Fruit fly (Drosophila melanogaster) whole organism, embryonic: ENCODE data around the gene Orp8.

Source experiments
- Blimp-1 ChIP-seq: fragments of 200-800 bp; sonication (Bioruptor generic); optimal IDR thresholded peaks from 3 replicates; lab custom pipeline; 2018; ENCODE audit warnings: missing biosample characterization, missing genetic modification characterization, mild to moderate bottlenecking, moderate library complexity, missing genetic modification reagents
- CG10321 ChIP-seq: fragments of 200-800 bp; sonication (Bioruptor generic); IDR thresholded peaks from 2 replicates; pipeline ENCODE4 v1.3.6; 2022; ENCODE audit warnings: missing biosample characterization, missing genetic modification characterization
- CG10979 ChIP-seq: fragments of 200-800 bp; sonication (Bioruptor generic); optimal IDR thresholded peaks from 2 replicates; lab custom pipeline; 2018; ENCODE audit warnings: missing biosample characterization, mild to moderate bottlenecking, missing genetic modification characterization, moderate library complexity
- CG11093 ChIP-seq: fragments of 200-800 bp; sonication (Bioruptor generic); IDR thresholded peaks from 3 replicates; pipeline ENCODE4 v1.3.6; 2022; ENCODE audit warnings: missing biosample characterization, missing genetic modification characterization
- CG11504 ChIP-seq: fragments of 200-800 bp; sonication (Bioruptor generic); optimal IDR thresholded peaks from 3 replicates; lab custom pipeline; 2019; ENCODE audit warnings: missing biosample characterization, mild to moderate bottlenecking, missing genetic modification characterization, moderate library complexity
- CG12104 ChIP-seq: fragments of 200-800 bp; sonication (Bioruptor generic); optimal IDR thresholded peaks from 3 replicates; lab custom pipeline; 2016; ENCODE audit warnings: missing biosample characterization, missing genetic modification characterization
- CG12155 ChIP-seq: fragments of 200-800 bp; sonication (Bioruptor generic); optimal IDR thresholded peaks from 3 replicates; lab custom pipeline; 2016; ENCODE audit warnings: missing biosample characterization, missing genetic modification characterization
- CG12299 ChIP-seq: fragments of 200-800 bp; sonication (Bioruptor generic); optimal IDR thresholded peaks from 2 replicates; lab custom pipeline; 2018; ENCODE audit warnings: missing biosample characterization, mild to moderate bottlenecking, missing genetic modification characterization
- CG15011 ChIP-seq: fragments of 200-800 bp; sonication (Bioruptor generic); optimal IDR thresholded peaks from 3 replicates; lab custom pipeline; 2018; ENCODE audit warnings: missing biosample characterization, mild to moderate bottlenecking, missing genetic modification characterization
- CG15269 ChIP-seq: fragments of 200-800 bp; sonication (Bioruptor generic); optimal IDR thresholded peaks from 2 replicates; lab custom pipeline; 2018; ENCODE audit warnings: missing biosample characterization, mild to moderate bottlenecking, missing genetic modification characterization, moderate library complexity
- CG15514 ChIP-seq: fragments of 200-800 bp; sonication (Bioruptor generic); optimal IDR thresholded peaks from 3 replicates; lab custom pipeline; 2017; ENCODE audit warnings: missing biosample characterization, missing genetic modification characterization, mild to moderate bottlenecking, moderate library complexity, missing genetic modification reagents
- CG1603 ChIP-seq: fragments of 200-800 bp; sonication (Bioruptor generic); optimal IDR thresholded peaks from 2 replicates; lab custom pipeline; 2019; ENCODE audit warnings: missing biosample characterization, mild to moderate bottlenecking, missing genetic modification characterization, moderate library complexity
- CG2199 ChIP-seq: fragments of 200-800 bp; sonication (Bioruptor generic); IDR thresholded peaks from 3 replicates; pipeline ENCODE4 v1.3.6; 2022; ENCODE audit warnings: missing biosample characterization, missing genetic modification characterization
- CG31441 ChIP-seq: fragments of 200-800 bp; sonication (Bioruptor generic); IDR thresholded peaks from 2 replicates; pipeline ENCODE4 v1.3.6; 2022; ENCODE audit warnings: missing biosample characterization, missing genetic modification characterization
- CG33557 ChIP-seq: fragments of 200-800 bp; sonication (Bioruptor generic); optimal IDR thresholded peaks from 2 replicates; lab custom pipeline; 2019; ENCODE audit warnings: missing biosample characterization, mild to moderate bottlenecking, missing genetic modification characterization, moderate library complexity
- CG34224 ChIP-seq: fragments of 200-800 bp; sonication (Bioruptor generic); IDR thresholded peaks from 3 replicates; pipeline ENCODE4 v1.3.6; 2022; ENCODE audit warnings: missing biosample characterization, missing genetic modification characterization; ENCODE audit not compliant: partially characterized antibody
- CG34422 ChIP-seq: fragments of 200-800 bp; sonication (Bioruptor generic); IDR thresholded peaks from 3 replicates; pipeline ENCODE4 v1.3.6; 2022; ENCODE audit warnings: missing biosample characterization, missing genetic modification characterization
- CG3838 ChIP-seq: fragments of 200-800 bp; sonication (Bioruptor generic); optimal IDR thresholded peaks from 3 replicates; lab custom pipeline; 2016; ENCODE audit warnings: missing biosample characterization, missing genetic modification characterization
- CG5245 ChIP-seq: fragments of 200-800 bp; sonication (Bioruptor generic); optimal IDR thresholded peaks from 3 replicates; lab custom pipeline; 2016; ENCODE audit warnings: missing biosample characterization, missing genetic modification characterization
- CG6683 ChIP-seq: fragments of 200-800 bp; sonication (Bioruptor generic); optimal IDR thresholded peaks from 2 replicates; lab custom pipeline; 2017; ENCODE audit warnings: missing biosample characterization, mild to moderate bottlenecking, missing genetic modification characterization, missing genetic modification reagents
- CG6854 ChIP-seq: fragments of 200-800 bp; sonication (Bioruptor generic); optimal IDR thresholded peaks from 3 replicates; lab custom pipeline; 2017; ENCODE audit warnings: missing biosample characterization, mild to moderate bottlenecking, missing genetic modification characterization
- CG8089 ChIP-seq: fragments of 200-800 bp; sonication (Bioruptor generic); optimal IDR thresholded peaks from 3 replicates; lab custom pipeline; 2016; ENCODE audit warnings: missing biosample characterization, missing genetic modification characterization
- CG8388 ChIP-seq: fragments of 200-800 bp; sonication (Bioruptor generic); optimal IDR thresholded peaks from 2 replicates; lab custom pipeline; 2019; ENCODE audit warnings: missing biosample characterization, mild to moderate bottlenecking, missing genetic modification characterization, moderate library complexity
- Dip2 ChIP-seq: fragments of 200-800 bp; sonication (Bioruptor generic); IDR thresholded peaks from 2 replicates; pipeline ENCODE4 v1.3.6; 2022; ENCODE audit warnings: missing biosample characterization, missing genetic modification characterization
- Dll ChIP-seq: fragments of 200-800 bp; sonication (Bioruptor generic); IDR thresholded peaks from 4 replicates; pipeline ENCODE4 v1.3.6; 2022; ENCODE audit warnings: missing biosample characterization, missing genetic modification characterization; ENCODE audit not compliant: partially characterized antibody
- E2f1 ChIP-seq: fragments of 200-800 bp; sonication (Bioruptor generic); IDR thresholded peaks from 2 replicates; pipeline ENCODE4 v1.3.6; 2022; ENCODE audit warnings: missing biosample characterization, missing genetic modification characterization
- HHEX ChIP-seq: fragments of 200-800 bp; sonication (Bioruptor generic); optimal IDR thresholded peaks from 3 replicates; lab custom pipeline; 2017; ENCODE audit warnings: missing biosample characterization, mild to moderate bottlenecking, missing genetic modification characterization, missing genetic modification reagents
- Hmr ChIP-seq: fragments of 200-800 bp; sonication (Bioruptor generic); optimal IDR thresholded peaks from 3 replicates; lab custom pipeline; 2017; ENCODE audit warnings: mild to moderate bottlenecking, missing biosample characterization, missing genetic modification reagents, missing genetic modification characterization
- Hmx ChIP-seq: fragments of 200-800 bp; sonication (Bioruptor generic); optimal IDR thresholded peaks from 2 replicates; lab custom pipeline; 2016; ENCODE audit warnings: missing biosample characterization, missing genetic modification characterization
- Hr39 ChIP-seq: fragments of >200 bp; optimal IDR thresholded peaks from 2 replicates; lab custom pipeline; 2017
- Hr51 ChIP-seq, 2 experiments: fragments of 200-800 bp; sonication (Bioruptor generic); optimal IDR thresholded peaks; 2 replicates in 1 of 2; 3 replicates in 1 of 2; lab custom pipeline; 2016 to 2018; ENCODE audit warnings: missing biosample characterization in 2 of 2, missing genetic modification characterization in 2 of 2, mild to moderate bottlenecking in 1 of 2, moderate library complexity in 1 of 2
- Poxn ChIP-seq: fragments of 200-800 bp; sonication (Bioruptor generic); IDR thresholded peaks from 2 replicates; pipeline ENCODE4 v1.3.6; 2022; ENCODE audit warnings: missing biosample characterization, missing genetic modification characterization
- Taf1 ChIP-seq: fragments of 200-800 bp; sonication (Bioruptor generic); IDR thresholded peaks from 2 replicates; pipeline ENCODE4 v1.3.6; 2022; ENCODE audit warnings: missing biosample characterization, missing genetic modification characterization
- aop ChIP-seq: fragments of 200-800 bp; sonication (Bioruptor generic); IDR thresholded peaks from 2 replicates; pipeline ENCODE4 v1.3.6; 2022; ENCODE audit warnings: missing biosample characterization, missing genetic modification characterization
- ara ChIP-seq: fragments of 200-800 bp; sonication (Bioruptor generic); IDR thresholded peaks from 2 replicates; pipeline ENCODE4 v1.3.6; 2022; ENCODE audit warnings: missing biosample characterization, missing genetic modification characterization
- cato ChIP-seq: fragments of 200-800 bp; sonication (Bioruptor generic); optimal IDR thresholded peaks from 2 replicates; lab custom pipeline; 2016; ENCODE audit warnings: missing biosample characterization, missing genetic modification characterization, borderline replicate concordance
- cwo ChIP-seq: fragments of 200-800 bp; sonication (Bioruptor generic); optimal IDR thresholded peaks from 3 replicates; lab custom pipeline; 2017; ENCODE audit warnings: missing biosample characterization, missing genetic modification characterization, mild to moderate bottlenecking, moderate library complexity, missing genetic modification reagents
- danr ChIP-seq: fragments of 200-800 bp; sonication (Bioruptor generic); IDR thresholded peaks from 2 replicates; pipeline ENCODE4 v1.3.6; 2022; ENCODE audit warnings: missing biosample characterization, missing genetic modification characterization
- dimm ChIP-seq: fragments of 200-800 bp; sonication (Bioruptor generic); IDR thresholded peaks from 2 replicates; pipeline ENCODE4 v1.3.6; 2022; ENCODE audit warnings: missing biosample characterization, missing genetic modification characterization
- emc ChIP-seq: fragments of 200-800 bp; sonication (Bioruptor generic); optimal IDR thresholded peaks from 2 replicates; lab custom pipeline; 2016; ENCODE audit warnings: missing biosample characterization, missing genetic modification characterization
- en ChIP-seq: fragments of 200-800 bp; sonication (Bioruptor generic); optimal IDR thresholded peaks from 2 replicates; lab custom pipeline; 2016; ENCODE audit warnings: missing biosample characterization, missing genetic modification characterization
- esg ChIP-seq: fragments of 200-800 bp; sonication (Bioruptor generic); conservative IDR thresholded peaks from 2 replicates; pipeline ENCODE4 v1.3.6; 2022; ENCODE audit warnings: missing biosample characterization, missing genetic modification characterization
- eve ChIP-seq, 2 experiments: fragments of >200 bp; optimal IDR thresholded peaks; 2 replicates each; lab custom pipeline; 2017; ENCODE audit warnings: missing biosample characterization in 2 of 2, missing genetic modification characterization in 2 of 2
- gce ChIP-seq: fragments of 200-800 bp; sonication (Bioruptor generic); IDR thresholded peaks from 3 replicates; pipeline ENCODE4 v1.3.6; 2022; ENCODE audit warnings: missing biosample characterization, missing genetic modification characterization
- gcm ChIP-seq: fragments of 200-800 bp; sonication (Bioruptor generic); optimal IDR thresholded peaks from 2 replicates; lab custom pipeline; 2019; ENCODE audit warnings: missing biosample characterization, mild to moderate bottlenecking, missing genetic modification characterization, moderate library complexity
- luna ChIP-seq: fragments of 200-800 bp; sonication (Bioruptor generic); optimal IDR thresholded peaks from 2 replicates; lab custom pipeline; 2016; ENCODE audit warnings: missing biosample characterization, missing genetic modification characterization
- pb ChIP-seq: fragments of 200-800 bp; sonication (Bioruptor generic); optimal IDR thresholded peaks from 3 replicates; lab custom pipeline; 2016; ENCODE audit warnings: missing biosample characterization, missing genetic modification characterization
- salm ChIP-seq: fragments of 200-800 bp; sonication (Bioruptor generic); optimal IDR thresholded peaks from 2 replicates; lab custom pipeline; 2018; ENCODE audit warnings: missing biosample characterization, mild to moderate bottlenecking, missing genetic modification characterization
- shn ChIP-seq: fragments of 200-800 bp; sonication (Bioruptor generic); optimal IDR thresholded peaks from 3 replicates; lab custom pipeline; 2016; ENCODE audit warnings: missing biosample characterization, missing genetic modification characterization
- unc-4 ChIP-seq: fragments of 200-800 bp; sonication (Bioruptor generic); IDR thresholded peaks from 2 replicates; pipeline ENCODE4 v1.3.6; 2022; ENCODE audit warnings: missing biosample characterization, missing genetic modification characterization; ENCODE audit not compliant: partially characterized antibody

Orp8 gene

DNA sequence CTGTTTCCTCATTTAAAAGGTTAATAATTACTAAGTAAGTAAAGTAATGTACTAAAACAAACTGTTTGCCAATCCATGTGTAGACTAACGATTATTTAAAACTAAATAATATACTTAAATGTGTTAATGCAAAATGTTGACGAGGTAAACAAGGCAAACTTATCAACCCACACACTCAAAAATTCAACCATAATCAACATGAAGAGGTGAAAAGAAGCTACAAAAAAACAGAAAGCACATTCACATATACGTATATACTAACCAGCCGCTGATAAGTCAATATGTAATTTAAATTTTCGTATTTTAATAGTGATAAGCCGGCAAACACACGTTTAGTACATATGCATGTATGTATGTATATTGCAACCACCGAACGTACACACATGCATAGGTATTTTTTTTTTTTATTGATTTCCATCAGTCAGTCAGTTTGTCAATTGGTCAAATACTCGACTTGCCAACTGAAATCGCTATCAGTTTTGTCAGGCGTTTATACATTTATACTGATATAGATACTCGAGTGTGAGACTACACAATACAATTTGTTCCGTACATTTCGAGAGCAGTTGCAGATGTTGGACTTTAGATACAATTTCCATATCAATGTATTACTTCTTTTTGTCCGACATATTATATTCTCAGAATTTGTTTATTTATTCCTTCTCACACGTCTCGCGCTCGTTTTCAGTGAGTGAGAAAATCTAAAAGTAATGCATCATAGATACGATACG, 49.5 kb upstream of the Orp8 start (continued):
- peak; percentile 30 for TF ChIP-seq CG10979 (tag; lab: Kevin White, UChicago)
- no peak for TF ChIP-seq Poxn (GFP tag; lab: Robert Waterston, UW)
- no peak for TF ChIP-seq cato (GFP tag; lab: Kevin White, UChicago)
- TF ChIP-seq CG31441, result 0 out of 2 replicates have a peak, but pooled peaks have one; percentile 39
- no peak for TF ChIP-seq Dll (GFP tag; lab: Robert Waterston, UW)
- peak; percentile 50 for TF ChIP-seq Blimp-1 (GFP tag; lab: Kevin White, UChicago)
- TF ChIP-seq CG5245 (GFP tag; lab: Kevin White, UChicago), result no peak
- TF ChIP-seq esg (GFP tag; lab: Robert Waterston, UW), result no peak
- no peak for TF ChIP-seq Taf1 (GFP tag; lab: Robert Waterston, UW)
- TF ChIP-seq CG11093 (GFP tag; lab: Robert Waterston, UW), result no peak
- TF ChIP-seq HHEX, result peak; percentile 22
- TF ChIP-seq CG33557, result peak; percentile 38
- no peak for TF ChIP-seq emc (GFP tag; lab: Kevin White, UChicago)
- no peak for TF ChIP-seq CG10321 (GFP tag; lab: Robert Waterston, UW)
- no peak for TF ChIP-seq Dip2 (GFP tag; lab: Robert Waterston, UW)
- peak; percentile 65 for TF ChIP-seq Hmr (GFP tag; lab: Kevin White, UChicago)
- TF ChIP-seq shn, result no peak
- peak in 1 of 2 experiments; percentile 25 for TF ChIP-seq Hr51 (GFP tag; optimal IDR thresholded peaks at IDR 0.05; lab: Kevin White, UChicago)
- no peak for TF ChIP-seq dimm (GFP tag; lab: Robert Waterston, UW)
- TF ChIP-seq aop, result no peak
- no peak for TF ChIP-seq CG8388 (GFP tag; lab: Kevin White, UChicago)
- TF ChIP-seq CG2199 (GFP tag; lab: Robert Waterston, UW), result peak; percentile 52; the same call in 1 of the 3 replicates
- no peak for TF ChIP-seq CG12155 (GFP tag; lab: Kevin White, UChicago)
- TF ChIP-seq CG6854 (GFP tag; lab: Kevin White, UChicago), result no peak
- no peak for TF ChIP-seq en (GFP tag; lab: Kevin White, UChicago)
- no peak; the same call in 1 of the 2 replicates for TF ChIP-seq ara (GFP tag; lab: Robert Waterston, UW)
- TF ChIP-seq unc-4, result no peak
- TF ChIP-seq gce (GFP tag; lab: Robert Waterston, UW), result no peak
- peak; percentile 39 for TF ChIP-seq cwo (GFP tag; lab: Kevin White, UChicago)
- peak; percentile 16 for TF ChIP-seq CG3838 (GFP tag; lab: Kevin White, UChicago)
- TF ChIP-seq E2f1 (GFP tag; lab: Robert Waterston, UW), result no peak; the same call in 1 of the 2 replicates
- TF ChIP-seq danr, result no peak
- TF ChIP-seq gcm (GFP tag; lab: Kevin White, UChicago), result peak; percentile 50
- peak; percentile 17 for TF ChIP-seq CG12104
- TF ChIP-seq CG34224, result no peak
- no peak for TF ChIP-seq CG15514 (GFP tag; lab: Kevin White, UChicago)
- TF ChIP-seq CG1603, result peak; percentile 46
- no peak for TF ChIP-seq luna (GFP tag; lab: Kevin White, UChicago)
- peak; percentile 53 for TF ChIP-seq CG11504 (tag; lab: Kevin White, UChicago)
- no peak for TF ChIP-seq Hmx (GFP tag; lab: Kevin White, UChicago)
- no peak for TF ChIP-seq Hr39 (lab: Kevin White, UChicago)
- TF ChIP-seq CG15011 (GFP tag; lab: Kevin White, UChicago), result no peak
- TF ChIP-seq CG34422 (GFP tag; lab: Robert Waterston, UW), result no peak
- TF ChIP-seq CG12299 (tag; lab: Kevin White, UChicago), result no peak
- peak; percentile 50 for TF ChIP-seq salm (tag; lab: Kevin White, UChicago)
- TF ChIP-seq CG15269 (tag; lab: Kevin White, UChicago), result peak; percentile 50
- no peak for TF ChIP-seq pb (GFP tag; lab: Kevin White, UChicago)
- no peak for TF ChIP-seq eve (GFP tag; optimal IDR thresholded peaks at IDR 0.05; lab: Kevin White, UChicago)
- TF ChIP-seq CG8089 (GFP tag; lab: Kevin White, UChicago), result peak; percentile 3
- TF ChIP-seq CG6683 (GFP tag; lab: Kevin White, UChicago), result peak; percentile 11
